Fruit fly (Drosophila melanogaster) whole organism, pupa: Measurements from ENCODE around the gene CG31949.

Source experiments
- CG10348 ChIP-seq: fragments of 200-800 bp; sonication (Bioruptor generic); IDR thresholded peaks from 2 replicates; pipeline ENCODE4 v1.3.6; 2022; ENCODE audit warnings: missing biosample characterization, missing genetic modification characterization
- CG13204 ChIP-seq: fragments of 200-800 bp; sonication (Bioruptor generic); optimal IDR thresholded peaks from 2 replicates; lab custom pipeline; 2018; ENCODE audit warnings: missing biosample characterization, mild to moderate bottlenecking, missing genetic modification characterization, moderate library complexity
- CG14655 ChIP-seq: fragments of 200-800 bp; sonication (Bioruptor generic); optimal IDR thresholded peaks from 3 replicates; lab custom pipeline; 2017; ENCODE audit warnings: mild to moderate bottlenecking, missing biosample characterization, missing genetic modification reagents, missing genetic modification characterization
- CG15710 ChIP-seq: fragments of 200-800 bp; sonication (Bioruptor generic); optimal IDR thresholded peaks from 2 replicates; lab custom pipeline; 2018; ENCODE audit warnings: missing biosample characterization, mild to moderate bottlenecking, missing genetic modification characterization, moderate library complexity
- CG17806 ChIP-seq: fragments of 200-800 bp; sonication (Bioruptor generic); optimal IDR thresholded peaks from 2 replicates; lab custom pipeline; 2018; ENCODE audit warnings: missing biosample characterization, mild to moderate bottlenecking, missing genetic modification characterization, moderate library complexity
- CG34367 ChIP-seq: fragments of 200-800 bp; sonication (Bioruptor generic); optimal IDR thresholded peaks from 2 replicates; lab custom pipeline; 2018; ENCODE audit warnings: missing biosample characterization, mild to moderate bottlenecking, missing genetic modification characterization
- CG4496 ChIP-seq: fragments of 200-800 bp; sonication (Bioruptor generic); IDR thresholded peaks from 3 replicates; pipeline ENCODE4 v1.3.6; 2022; ENCODE audit warnings: missing biosample characterization, missing genetic modification characterization
- CG8159 ChIP-seq: fragments of 200-800 bp; sonication (Bioruptor generic); optimal IDR thresholded peaks from 3 replicates; lab custom pipeline; 2018; ENCODE audit warnings: missing biosample characterization, mild to moderate bottlenecking, missing genetic modification characterization, moderate library complexity
- CG8301 ChIP-seq: fragments of 200-800 bp; sonication (Bioruptor generic); optimal IDR thresholded peaks from 2 replicates; lab custom pipeline; 2018; ENCODE audit warnings: missing biosample characterization, mild to moderate bottlenecking, missing genetic modification characterization
- CG9948 ChIP-seq: fragments of 200-800 bp; sonication (Bioruptor generic); optimal IDR thresholded peaks from 2 replicates; lab custom pipeline; 2018; ENCODE audit warnings: missing biosample characterization, mild to moderate bottlenecking, missing genetic modification characterization, moderate library complexity
- D1 ChIP-seq: fragments of 200-800 bp; sonication (Bioruptor generic); optimal IDR thresholded peaks from 2 replicates; lab custom pipeline; 2018; ENCODE audit warnings: missing biosample characterization, mild to moderate bottlenecking, missing genetic modification characterization, moderate library complexity
- EcR ChIP-seq: fragments of 200-800 bp; sonication (Bioruptor generic); optimal IDR thresholded peaks from 3 replicates; lab custom pipeline; 2019; ENCODE audit warnings: missing biosample characterization, missing genetic modification characterization, mild to moderate bottlenecking, moderate library complexity, missing genetic modification reagents
- Ets98B ChIP-seq: fragments of 200-800 bp; sonication (Bioruptor generic); IDR thresholded peaks from 2 replicates; pipeline ENCODE4 v1.3.6; 2022; ENCODE audit warnings: missing biosample characterization, missing genetic modification characterization
- Pif1A ChIP-seq: fragments of 200-800 bp; sonication (Bioruptor generic); optimal IDR thresholded peaks from 3 replicates; lab custom pipeline; 2016; ENCODE audit warnings: missing biosample characterization, missing genetic modification characterization
- Pif1B ChIP-seq: fragments of 200-800 bp; sonication (Bioruptor generic); optimal IDR thresholded peaks from 3 replicates; lab custom pipeline; 2016; ENCODE audit warnings: missing biosample characterization, missing genetic modification characterization
- Snoo ChIP-seq: fragments of 200-800 bp; sonication (Bioruptor generic); optimal IDR thresholded peaks from 3 replicates; lab custom pipeline; 2017; ENCODE audit warnings: missing biosample characterization, mild to moderate bottlenecking, missing genetic modification characterization, inconsistent platforms
- fd96Ca ChIP-seq: fragments of 200-800 bp; sonication (Bioruptor generic); IDR thresholded peaks from 3 replicates; pipeline ENCODE4 v1.3.6; 2022; ENCODE audit warnings: missing biosample characterization, missing genetic modification characterization
- gl ChIP-seq: fragments of 200-800 bp; sonication (Bioruptor generic); optimal IDR thresholded peaks from 2 replicates; lab custom pipeline; 2018; ENCODE audit warnings: missing biosample characterization, mild to moderate bottlenecking, missing genetic modification characterization
- rn ChIP-seq: fragments of 200-800 bp; sonication (Bioruptor generic); IDR thresholded peaks from 2 replicates; pipeline ENCODE4 v1.3.6; 2022; ENCODE audit warnings: missing biosample characterization, missing genetic modification characterization

CG31949 gene

DNA sequence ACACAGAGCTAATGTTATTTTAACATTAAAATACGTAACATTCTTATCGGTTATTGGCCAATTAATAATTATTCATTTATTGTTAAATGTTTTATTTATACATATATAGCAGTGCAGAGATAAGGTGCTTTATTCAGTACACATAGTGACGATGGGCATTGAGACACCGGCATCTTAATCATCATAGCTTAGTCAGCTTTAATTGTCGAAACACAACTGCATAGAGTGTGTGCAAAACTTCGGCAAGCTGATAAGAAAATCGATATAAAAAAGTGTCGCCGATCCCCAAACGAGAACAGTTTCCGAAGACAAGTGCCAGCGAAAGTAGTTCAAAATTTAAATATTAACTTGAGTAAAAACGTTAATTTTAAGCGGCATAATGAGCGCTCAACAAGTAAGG, 7.7 kb downstream of the CG31949 start, which contains the start of gene CG16995:
CG16995 (plus strand) TSS at position 301 of the 400 bp plus-strand sequence.
- no peak for TF ChIP-seq fd96Ca (GFP tag; lab: Robert Waterston, UW)
- no peak for TF ChIP-seq CG34367 (tag; lab: Kevin White, UChicago)
- no peak for TF ChIP-seq CG8301 (tag; lab: Kevin White, UChicago)
- no peak for TF ChIP-seq rn (GFP tag; lab: Robert Waterston, UW)
- TF ChIP-seq CG13204 = no peak
- TF ChIP-seq, all 21 proteins: peak for 0

DNA sequence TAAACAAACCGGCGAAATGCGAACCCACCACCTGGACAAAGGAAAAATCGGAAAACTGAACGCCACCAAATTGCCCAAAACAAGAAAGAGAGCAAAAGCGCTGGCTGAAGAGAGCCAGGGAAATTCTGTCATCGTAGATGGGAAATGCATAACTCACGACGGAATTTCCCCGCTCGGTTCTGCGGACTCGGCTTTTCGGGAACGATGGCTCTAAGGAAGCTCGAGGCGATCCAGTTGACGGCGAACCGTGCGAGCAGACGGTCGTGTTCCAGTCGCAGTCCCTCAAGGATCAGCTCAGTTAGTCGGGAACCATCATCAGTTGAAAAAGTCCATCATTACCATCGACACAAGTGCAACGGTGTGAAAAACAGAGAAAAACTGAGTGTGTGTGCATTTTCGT, 11.5 kb downstream of the CG31949 start, which contains the start of gene eys:
eys (plus strand) TSS at position 232 of the 400 bp plus-strand sequence.
- TF ChIP-seq CG34367 (tag; lab: Kevin White, UChicago) (no peak), EcR (GFP tag; lab: Kevin White, UChicago) (no peak), CG4496 (GFP tag; lab: Robert Waterston, UW) (no peak), CG8301 (tag; lab: Kevin White, UChicago) (no peak), fd96Ca (GFP tag; lab: Robert Waterston, UW) (no peak), CG15710 (tag; lab: Kevin White, UChicago) (no peak), Pif1A (GFP tag; lab: Kevin White, UChicago) (no peak), CG9948 (tag; lab: Kevin White, UChicago) (no peak), D1 (tag; lab: Kevin White, UChicago) (no peak), Ets98B (GFP tag; lab: Robert Waterston, UW) (no peak), gl (tag; lab: Kevin White, UChicago) (no peak), CG10348 (no peak), CG8159 (no peak), rn (GFP tag; lab: Robert Waterston, UW) (no peak), CG17806 (no peak), CG13204 (no peak), Snoo (tag; lab: Kevin White, UChicago) (no peak)

dm6 chr2L:2314165-2314564, 14.3 kb downstream of the CG31949 start:
- TF ChIP-seq CG8301 (tag; lab: Kevin White, UChicago) (no peak), fd96Ca (GFP tag; lab: Robert Waterston, UW) (0 out of 3 replicates have a peak, but pooled peaks have one; percentile 11), CG14655 (GFP tag; lab: Kevin White, UChicago) (no peak)

DNA sequence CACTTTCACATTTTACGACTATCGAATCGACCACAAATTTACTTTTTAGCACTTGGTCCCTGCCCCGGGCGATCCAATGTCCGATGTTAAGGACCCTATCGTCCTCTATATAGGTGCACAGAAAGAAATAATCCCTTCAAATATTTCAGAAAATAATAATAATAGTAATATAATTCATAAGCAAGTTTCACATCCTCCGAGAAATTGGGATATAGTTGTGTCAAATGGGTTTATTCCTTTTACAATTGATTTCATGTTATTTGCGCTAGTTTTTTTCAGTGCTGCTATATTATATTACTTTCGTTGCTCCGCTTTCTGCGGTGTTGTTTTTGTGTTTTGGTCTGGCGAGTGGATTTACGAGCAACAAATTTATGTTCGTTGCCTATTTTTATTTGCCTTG, 48.6 kb downstream of the CG31949 start:
- no peak for TF ChIP-seq CG8301 (tag; lab: Kevin White, UChicago)
- TF ChIP-seq D1 (tag; lab: Kevin White, UChicago) = no peak
- no peak for TF ChIP-seq fd96Ca (GFP tag; lab: Robert Waterston, UW)
- no peak for TF ChIP-seq CG13204
- no peak for TF ChIP-seq Pif1B (GFP tag; lab: Kevin White, UChicago)
- no peak for TF ChIP-seq CG8159
- TF ChIP-seq CG10348 = no peak
- no peak for TF ChIP-seq CG14655 (GFP tag; lab: Kevin White, UChicago)
- no peak for TF ChIP-seq Ets98B (GFP tag; lab: Robert Waterston, UW)
